Worm (Caenorhabditis elegans): Measurements from ENCODE around the gene ccdc-149.

ce11 chrX:11522058-11522757 is 11.0 kb upstream of the ccdc-149 start, which contains the start of gene sdc-2:
- TF ChIP-seq ztf-16 (tag; optimal IDR thresholded peaks at IDR 0.05) (no peak), ttx-3 (tag; optimal IDR thresholded peaks at IDR 0.05) (no peak), dmd-4 (tag; optimal IDR thresholded peaks at IDR 0.05; ENCODE audit: borderline replicate concordance) (no peak), pat-9 (tag; optimal IDR thresholded peaks at IDR 0.05) (no peak), ama-1 (optimal IDR thresholded peaks at IDR 0.05) (no peak), tbx-2 (tag; optimal IDR thresholded peaks at IDR 0.05) (no peak), unc-42 (tag; optimal IDR thresholded peaks at IDR 0.05) (no peak), eyg-1 (tag; optimal IDR thresholded peaks at IDR 0.05) (no peak), ceh-34 (tag; optimal IDR thresholded peaks at IDR 0.05) (no peak), Y22D7AL.16 (tag; optimal IDR thresholded peaks at IDR 0.05) (no peak), hlh-8 (tag; optimal IDR thresholded peaks at IDR 0.05) (no peak), ets-4 (tag; optimal IDR thresholded peaks at IDR 0.05) (no peak), elt-4 (tag; optimal IDR thresholded peaks at IDR 0.05) (no peak)

All from whole organism, late embryonic.